Worm (Caenorhabditis elegans) whole organism, L1 larva: ENCODE results near the gene F28G4.2.

Source experiments
- C16A3.4 ChIP-seq: fragments of 150-350 bp; optimal IDR thresholded peaks from 2 replicates; lab custom pipeline; 2014; ENCODE audit warnings: missing biosample characterization, missing genetic modification characterization
- C34B4.2 ChIP-seq: sonication (generic microtip); optimal IDR thresholded peaks from 2 replicates; lab custom pipeline; 2017; ENCODE audit warnings: mild to moderate bottlenecking, missing genetic modification characterization, missing compliant biosample characterization
- Y116A8C.19 ChIP-seq: sonication (generic microtip); optimal IDR thresholded peaks from 2 replicates; lab custom pipeline; 2016; ENCODE audit warnings: missing compliant biosample characterization, missing genetic modification characterization, borderline replicate concordance
- aha-1 ChIP-seq: fragments of 150-350 bp; optimal IDR thresholded peaks from 2 replicates; lab custom pipeline; 2014; ENCODE audit warnings: missing biosample characterization, missing genetic modification characterization
- aly-2 ChIP-seq: fragments of 150-350 bp; optimal IDR thresholded peaks from 2 replicates; lab custom pipeline; 2014; ENCODE audit warnings: missing biosample characterization, missing genetic modification characterization
- ceh-63 ChIP-seq: fragments of 200-800 bp; sonication (Bioruptor generic); optimal IDR thresholded peaks from 2 replicates; lab custom pipeline; 2018; ENCODE audit warnings: mild to moderate bottlenecking, missing genetic modification characterization, missing compliant biosample characterization
- ceh-82 ChIP-seq, 3 experiments: fragments of 150-350 bp in 1 of 3; sonication (generic microtip) in 2 of 3; optimal IDR thresholded peaks; 2 replicates each; lab custom pipeline; 2014 to 2017; ENCODE audit warnings: missing biosample characterization in 3 of 3, missing genetic modification characterization in 3 of 3
- ceh-88 ChIP-seq: fragments of 200-800 bp; sonication (Bioruptor generic); IDR thresholded peaks from 2 replicates; pipeline ENCODE4 v1.3.6; 2022; ENCODE audit warnings: missing genetic modification characterization, missing compliant biosample characterization
- ceh-90 ChIP-seq: sonication (generic microtip); optimal IDR thresholded peaks from 2 replicates; lab custom pipeline; 2016; ENCODE audit warnings: missing genetic modification characterization, missing compliant biosample characterization
- dsc-1 ChIP-seq: sonication (generic microtip); optimal IDR thresholded peaks from 2 replicates; lab custom pipeline; 2016; ENCODE audit warnings: mild to moderate bottlenecking, missing genetic modification characterization, missing compliant biosample characterization
- egl-13 ChIP-seq: sonication (generic microtip); optimal IDR thresholded peaks from 2 replicates; lab custom pipeline; 2016; ENCODE audit warnings: missing genotype, missing genetic modification reagents, missing genetic modification characterization, missing compliant biosample characterization
- egl-27 ChIP-seq, 2 experiments: fragments of 150-350 bp in 1 of 2; sonication (generic microtip); optimal IDR thresholded peaks; 3 replicates each; lab custom pipeline; 2017 to 2018; ENCODE audit warnings: missing biosample characterization in 2 of 2, missing genetic modification characterization in 2 of 2, missing genetic modification reagents in 2 of 2
- elt-2 ChIP-seq: sonication (generic microtip); optimal IDR thresholded peaks from 2 replicates; lab custom pipeline; 2016; ENCODE audit warnings: missing genetic modification characterization, mild to moderate bottlenecking, inconsistent platforms, missing compliant biosample characterization, missing genetic modification reagents
- elt-3 ChIP-seq, 6 experiments: fragments of 150-350 bp in 1 of 6; sonication (generic microtip); optimal IDR thresholded peaks; 2 replicates each; lab custom pipeline; 2017 to 2018; ENCODE audit warnings: missing biosample characterization in 6 of 6, missing genetic modification characterization in 6 of 6, inconsistent platforms in 1 of 6
- ets-5 ChIP-seq: fragments of 200-800 bp; sonication (Bioruptor generic); IDR thresholded peaks from 2 replicates; pipeline ENCODE4 v1.3.6; 2022; ENCODE audit warnings: missing genetic modification characterization, missing compliant biosample characterization
- fkh-4 ChIP-seq: sonication (generic microtip); optimal IDR thresholded peaks from 2 replicates; lab custom pipeline; 2016; ENCODE audit warnings: missing compliant biosample characterization, missing genetic modification characterization, borderline replicate concordance
- hlh-17 ChIP-seq: fragments of 200-800 bp; sonication (Bioruptor generic); optimal IDR thresholded peaks from 2 replicates; lab custom pipeline; 2018; ENCODE audit warnings: missing genetic modification characterization, mild to moderate bottlenecking, missing compliant biosample characterization, moderate library complexity, borderline replicate concordance
- hlh-4 ChIP-seq: sonication (generic microtip); optimal IDR thresholded peaks from 2 replicates; lab custom pipeline; 2016; ENCODE audit warnings: mild to moderate bottlenecking, missing genetic modification characterization, missing compliant biosample characterization
- isw-1 ChIP-seq: fragments of 200-800 bp; sonication (Bioruptor generic); IDR thresholded peaks from 2 replicates; pipeline ENCODE4 v1.3.6; 2022; ENCODE audit warnings: missing genetic modification characterization, missing compliant biosample characterization
- jun-1 ChIP-seq: fragments of 150-350 bp; optimal IDR thresholded peaks from 2 replicates; lab custom pipeline; 2014; ENCODE audit warnings: missing biosample characterization, missing genetic modification reagents, missing genetic modification characterization
- lin-14 ChIP-seq: fragments of 200-800 bp; sonication (Bioruptor generic); optimal IDR thresholded peaks from 2 replicates; lab custom pipeline; 2018; ENCODE audit warnings: mild to moderate bottlenecking, missing genetic modification characterization, moderate library complexity, missing compliant biosample characterization
- lin-35 ChIP-seq, 2 experiments: fragments of 150-350 bp; optimal IDR thresholded peaks; 2 replicates each; lab custom pipeline; 2014; ENCODE audit warnings: missing biosample characterization in 2 of 2, missing genetic modification characterization in 2 of 2, missing genetic modification reagents in 2 of 2
- mep-1 ChIP-seq: fragments of 150-350 bp; optimal IDR thresholded peaks from 2 replicates; lab custom pipeline; 2014; ENCODE audit warnings: missing biosample characterization, missing genetic modification characterization
- nhr-11 ChIP-seq: fragments of 150-350 bp; optimal IDR thresholded peaks from 2 replicates; lab custom pipeline; 2014; ENCODE audit warnings: missing biosample characterization, missing genetic modification characterization
- nhr-12 ChIP-seq: sonication (generic microtip); optimal IDR thresholded peaks from 2 replicates; lab custom pipeline; 2017; ENCODE audit warnings: missing biosample characterization, missing genetic modification characterization
- nhr-19 ChIP-seq: fragments of 200-800 bp; sonication (Bioruptor generic); conservative IDR thresholded peaks from 2 replicates; pipeline ENCODE4 v1.3.6; 2022; ENCODE audit warnings: missing genetic modification characterization, missing compliant biosample characterization
- nhr-237 ChIP-seq: fragments of 150-350 bp; optimal IDR thresholded peaks from 2 replicates; lab custom pipeline; 2014; ENCODE audit warnings: missing biosample characterization, missing genetic modification characterization
- nhr-28 ChIP-seq: fragments of 150-350 bp; optimal IDR thresholded peaks from 2 replicates; lab custom pipeline; 2014; ENCODE audit warnings: missing biosample characterization, missing genetic modification characterization
- nhr-47 ChIP-seq: sonication (generic microtip); optimal IDR thresholded peaks from 2 replicates; lab custom pipeline; 2016; ENCODE audit warnings: mild to moderate bottlenecking, missing genetic modification characterization, moderate library complexity, missing compliant biosample characterization
- nhr-71 ChIP-seq: sonication (generic microtip); optimal IDR thresholded peaks from 2 replicates; lab custom pipeline; 2016; ENCODE audit warnings: mild to moderate bottlenecking, missing genetic modification characterization, moderate library complexity, missing compliant biosample characterization
- nhr-76 ChIP-seq: sonication (generic microtip); optimal IDR thresholded peaks from 2 replicates; lab custom pipeline; 2017; ENCODE audit warnings: missing biosample characterization, missing genetic modification characterization
- nhr-85 ChIP-seq: sonication (generic microtip); peaks from one replicate; lab custom pipeline; 2016; ENCODE audit warnings: missing genetic modification characterization, inconsistent platforms, missing compliant biosample characterization
- pax-3 ChIP-seq: fragments of 200-800 bp; sonication (Bioruptor generic); optimal IDR thresholded peaks from 2 replicates; lab custom pipeline; 2018; ENCODE audit warnings: mild to moderate bottlenecking, missing genetic modification characterization, moderate library complexity, missing compliant biosample characterization
- pqm-1 ChIP-seq: sonication (generic microtip); optimal IDR thresholded peaks from 3 replicates; lab custom pipeline; 2017; ENCODE audit warnings: missing biosample characterization, missing genetic modification characterization
- skn-1 ChIP-seq: fragments of 150-350 bp; optimal IDR thresholded peaks from 2 replicates; lab custom pipeline; 2014; ENCODE audit warnings: missing biosample characterization, missing genetic modification characterization
- snpc-4 ChIP-seq: fragments of 150-350 bp; optimal IDR thresholded peaks from 2 replicates; lab custom pipeline; 2014; ENCODE audit warnings: missing biosample characterization, missing genetic modification characterization
- sox-4 ChIP-seq: sonication (generic microtip); optimal IDR thresholded peaks from 2 replicates; lab custom pipeline; 2016; ENCODE audit warnings: missing genetic modification characterization, missing compliant biosample characterization
- sptf-1 ChIP-seq: fragments of 150-350 bp; optimal IDR thresholded peaks from 2 replicates; lab custom pipeline; 2014; ENCODE audit warnings: missing biosample characterization, missing genetic modification characterization
- swsn-7 ChIP-seq: sonication (generic microtip); optimal IDR thresholded peaks from 2 replicates; lab custom pipeline; 2016; ENCODE audit warnings: missing genetic modification characterization, missing compliant biosample characterization
- tlp-1 ChIP-seq: fragments of 150-350 bp; optimal IDR thresholded peaks from 2 replicates; lab custom pipeline; 2014; ENCODE audit warnings: missing biosample characterization, missing genetic modification characterization
- unc-86 ChIP-seq: sonication (generic microtip); optimal IDR thresholded peaks from 2 replicates; lab custom pipeline; 2016; ENCODE audit warnings: missing genetic modification characterization, missing compliant biosample characterization
- xbp-1 ChIP-seq: sonication (generic microtip); optimal IDR thresholded peaks from 2 replicates; lab custom pipeline; 2016; ENCODE audit warnings: missing genetic modification characterization, missing compliant biosample characterization
- zip-4 ChIP-seq: fragments of 200-800 bp; sonication (Bioruptor generic); optimal IDR thresholded peaks from 2 replicates; lab custom pipeline; 2018; ENCODE audit warnings: mild to moderate bottlenecking, missing genetic modification characterization, moderate library complexity, missing compliant biosample characterization
- ztf-4 ChIP-seq: fragments of 150-350 bp; optimal IDR thresholded peaks from 2 replicates; lab custom pipeline; 2014; ENCODE audit warnings: missing biosample characterization, missing genetic modification characterization

The F28G4.2 gene

DNA sequence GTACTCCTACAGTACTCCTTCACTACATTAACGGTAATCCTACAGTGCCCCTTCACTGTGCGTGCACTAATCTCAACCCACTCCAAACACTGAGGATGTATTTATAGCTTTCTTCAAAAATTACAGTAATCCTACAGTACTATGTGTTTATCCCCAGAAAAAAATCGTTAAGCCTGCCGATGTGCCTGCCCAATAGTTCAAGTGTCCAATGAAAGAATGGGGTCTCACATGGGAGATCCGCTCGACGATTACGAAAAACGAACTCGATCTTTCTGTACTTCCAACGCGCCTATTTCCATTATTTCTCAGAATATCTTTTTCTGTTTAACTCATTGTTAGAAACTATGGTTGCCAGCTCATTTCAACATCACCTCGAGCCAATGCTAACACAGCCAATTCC lies 24.0 kb downstream of the F28G4.2 start, which contains the start of gene nhr-218:
nhr-218 (plus strand) TSS at position 301 of the 400 bp plus-strand sequence.
- TF ChIP-seq dsc-1 (tag; lab: Kevin White, UChicago), result no peak
- TF ChIP-seq ceh-82 (tag; optimal IDR thresholded peaks at IDR 0.05; lab: Kevin White, UChicago), result no peak
- no peak for TF ChIP-seq skn-1 (tag; lab: Kevin White, UChicago)
- no peak for TF ChIP-seq sox-4 (tag; lab: Kevin White, UChicago)
- TF ChIP-seq lin-14, result no peak
- no peak for TF ChIP-seq tlp-1 (tag; lab: Kevin White, UChicago)
- no peak for TF ChIP-seq elt-3 (tag; optimal IDR thresholded peaks at IDR 0.05; lab: Kevin White, UChicago)
- no peak for TF ChIP-seq nhr-11 (tag; lab: Kevin White, UChicago)
- TF ChIP-seq isw-1 (GFP tag; lab: Robert Waterston, UW), result no peak
- TF ChIP-seq snpc-4, result no peak
- no peak for TF ChIP-seq fkh-4
- no peak for TF ChIP-seq ets-5
- no peak for TF ChIP-seq ceh-88 (GFP tag; lab: Robert Waterston, UW)
- no peak for TF ChIP-seq nhr-19
- no peak for TF ChIP-seq ceh-90
- TF ChIP-seq hlh-4 (tag; lab: Kevin White, UChicago), result no peak
- TF ChIP-seq egl-27 (tag; optimal IDR thresholded peaks at IDR 0.05; lab: Kevin White, UChicago), result no peak
- TF ChIP-seq mep-1 (tag; lab: Kevin White, UChicago), result no peak
- TF ChIP-seq nhr-28 (tag; lab: Kevin White, UChicago), result no peak
- TF ChIP-seq sptf-1 (tag; lab: Kevin White, UChicago), result no peak

DNA sequence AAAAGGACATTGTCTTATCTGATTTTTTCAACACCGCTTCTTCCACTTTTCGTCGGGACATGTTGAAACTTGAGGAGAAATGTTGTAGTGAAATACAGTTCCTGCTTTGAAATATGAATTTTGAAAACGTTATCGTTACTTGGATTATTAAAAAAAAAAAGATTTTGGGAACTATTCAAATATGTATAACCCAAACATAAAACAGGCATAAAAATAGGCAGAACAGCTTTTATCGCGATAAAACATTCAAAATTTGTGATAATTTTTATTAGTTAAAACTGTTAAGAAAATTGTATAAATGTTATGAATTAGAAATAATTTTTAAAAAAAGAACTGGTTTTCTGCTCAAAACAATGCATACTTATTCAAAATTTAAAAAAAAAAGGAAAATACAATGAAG lies 25.7 kb downstream of the F28G4.2 start, which contains the start of gene bgnt-1.3:
bgnt-1.3 (minus strand) TSS at position 101 of the 400 bp plus-strand sequence.
- TF ChIP-seq nhr-47 (tag; lab: Kevin White, UChicago) (no peak), zip-4 (GFP tag; lab: Kevin White, UChicago) (no peak), lin-35 (GFP tag; optimal IDR thresholded peaks at IDR 0.05; lab: Kevin White, UChicago) (no peak), hlh-17 (no peak), lin-14 (no peak), aly-2 (tag; lab: Kevin White, UChicago) (no peak), swsn-7 (tag; lab: Kevin White, UChicago) (no peak), hlh-4 (tag; lab: Kevin White, UChicago) (no peak), xbp-1 (no peak), nhr-237 (no peak), ceh-82 (tag; optimal IDR thresholded peaks at IDR 0.05; lab: Kevin White, UChicago) (no peak), nhr-12 (no peak), ceh-63 (GFP tag; lab: Kevin White, UChicago) (no peak), nhr-85 (tag; lab: Kevin White, UChicago) (no peak), Y116A8C.19 (tag; lab: Kevin White, UChicago) (no peak), nhr-11 (tag; lab: Kevin White, UChicago) (no peak), pax-3 (tag; lab: Kevin White, UChicago) (no peak), jun-1 (tag; lab: Kevin White, UChicago) (no peak)

DNA sequence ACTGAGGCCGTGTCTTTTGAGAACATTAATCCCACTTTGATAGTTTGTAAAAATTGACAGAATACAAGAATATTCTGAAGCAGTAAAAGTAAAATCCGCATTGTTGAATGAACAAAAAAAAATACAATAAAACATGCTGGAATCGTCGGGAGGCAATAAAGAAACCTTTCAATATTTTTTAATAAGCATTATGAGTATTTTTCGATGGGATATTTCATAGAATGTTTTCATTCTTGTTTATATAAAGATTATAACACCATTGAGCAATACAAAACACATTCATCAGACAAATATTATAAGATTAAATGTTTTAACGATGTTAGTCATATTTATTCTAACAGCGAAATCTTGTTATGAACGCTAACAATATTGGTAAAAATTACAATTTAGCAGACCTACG lies 28.4 kb downstream of the F28G4.2 start, which contains the start of gene gcy-20:
gcy-20 (minus strand) TSS at position 101 of the 400 bp plus-strand sequence.
- TF ChIP-seq egl-13 (tag; lab: Kevin White, UChicago) (no peak), ztf-4 (tag; lab: Kevin White, UChicago) (no peak), hlh-17 (no peak), ceh-90 (no peak), sptf-1 (tag; lab: Kevin White, UChicago) (no peak), pqm-1 (no peak)

DNA sequence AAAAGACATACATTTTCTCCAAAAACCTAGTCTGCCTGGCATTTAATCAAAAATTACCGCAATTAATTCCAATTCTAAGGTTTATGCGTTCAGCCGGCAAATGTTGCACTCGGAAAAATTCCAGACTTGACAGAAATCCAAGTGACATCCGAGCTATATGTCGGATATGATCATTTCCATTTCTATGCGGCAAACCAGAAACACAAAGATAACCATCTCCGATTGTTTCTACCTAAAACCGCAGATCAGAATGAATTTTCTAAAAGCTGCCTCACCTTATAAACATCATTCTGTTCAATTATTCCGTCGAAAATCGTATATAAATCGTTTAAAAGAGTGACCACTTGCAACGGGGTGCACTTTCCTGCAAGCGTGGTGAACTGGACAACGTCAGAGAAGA lies 33.0 kb downstream of the F28G4.2 start:
- TF ChIP-seq snpc-4 (no peak), hlh-17 (no peak), aha-1 (tag; lab: Kevin White, UChicago) (no peak), sptf-1 (tag; lab: Kevin White, UChicago) (no peak), C16A3.4 (tag; lab: Kevin White, UChicago) (no peak), aly-2 (tag; lab: Kevin White, UChicago) (no peak), nhr-76 (no peak), nhr-71 (tag; lab: Kevin White, UChicago) (no peak), elt-2 (tag; lab: Kevin White, UChicago) (no peak), unc-86 (tag; lab: Kevin White, UChicago) (no peak), C34B4.2 (no peak)
- TF ChIP-seq, all 84 proteins: peak for 0
